Fruit fly (Drosophila melanogaster): ENCODE results near the gene atk.

atk gene

DNA sequence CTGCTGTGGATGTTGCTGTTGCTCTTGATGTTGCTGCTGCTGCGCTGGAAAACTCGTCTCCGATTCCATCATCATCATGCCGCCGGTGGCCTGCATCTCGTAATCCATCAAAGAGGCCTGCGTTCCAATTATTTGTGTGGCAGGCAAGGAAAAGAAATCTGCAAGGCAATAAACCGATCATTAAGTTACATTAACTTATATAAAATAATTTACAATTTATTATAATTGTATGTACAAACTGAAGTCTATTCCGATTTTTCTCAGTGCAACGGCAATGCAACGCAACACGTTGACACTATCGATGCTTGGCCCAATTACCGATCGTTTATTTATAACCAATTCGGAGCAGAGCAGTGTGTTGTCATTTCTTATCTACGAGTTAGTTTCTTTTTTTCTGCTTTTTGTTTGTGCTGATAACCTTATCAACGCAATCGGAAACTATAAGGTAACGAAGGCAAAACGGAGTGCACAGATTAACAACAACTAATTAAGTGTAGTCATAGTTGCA, 6.4 kb upstream of the atk start (continued):
- TF ChIP-seq sug (tag; optimal IDR thresholded peaks at IDR 0.05) (peak; percentile 67), CG11456 (GFP tag; IDR thresholded peaks at IDR 0.05) (no peak), zf30C (GFP tag; optimal IDR thresholded peaks at IDR 0.05) (peak; percentile 77), CG4617 (GFP tag; optimal IDR thresholded peaks at IDR 0.05; ENCODE audit: borderline replicate concordance) (no peak), CG9437 (GFP tag; optimal IDR thresholded peaks at IDR 0.05) (no peak), crc (GFP tag; optimal IDR thresholded peaks at IDR 0.05) (no peak), CG17612 (GFP tag; IDR thresholded peaks at IDR 0.05) (no peak), CG18262 (tag; optimal IDR thresholded peaks at IDR 0.05) (peak; percentile 47), CG6175 (GFP tag; IDR thresholded peaks at IDR 0.05) (no peak), exex (tag; optimal IDR thresholded peaks at IDR 0.05) (peak; percentile 89), CG8281 (tag; optimal IDR thresholded peaks at IDR 0.05) (peak; percentile 19), slp2 (GFP tag; optimal IDR thresholded peaks at IDR 0.05) (no peak), pnt (GFP tag; optimal IDR thresholded peaks at IDR 0.05) (no peak), zen2 (GFP tag; IDR thresholded peaks at IDR 0.05; ENCODE audit: partially characterized antibody) (no peak), CG6654 (GFP tag; optimal IDR thresholded peaks at IDR 0.05) (peak; percentile 15), Chrac-16 (GFP tag; optimal IDR thresholded peaks at IDR 0.05) (no peak), CG7372 (GFP tag; IDR thresholded peaks at IDR 0.05) (peak; percentile 7; the same call in 1 of the 2 replicates), CG10462 (GFP tag; optimal IDR thresholded peaks at IDR 0.05) (no peak), tio (GFP tag; optimal IDR thresholded peaks at IDR 0.05) (peak; percentile 3), Myb (GFP tag; optimal IDR thresholded peaks at IDR 0.05) (no peak), maf-S (GFP tag; optimal IDR thresholded peaks at IDR 0.05) (no peak), CG15601 (tag; optimal IDR thresholded peaks at IDR 0.05) (no peak), repo (GFP tag; optimal IDR thresholded peaks at IDR 0.05) (no peak), pzg (GFP tag; optimal IDR thresholded peaks at IDR 0.05) (no peak), CG9215 (GFP tag; IDR thresholded peaks at IDR 0.05) (no peak), stwl (tag; optimal IDR thresholded peaks at IDR 0.05) (no peak), dimm (GFP tag; IDR thresholded peaks at IDR 0.05) (no peak), ftz-f1 (GFP tag; optimal IDR thresholded peaks at IDR 0.05) (no peak), gce (GFP tag; IDR thresholded peaks at IDR 0.05) (peak; percentile 59; the same call in 1 of the 3 replicates), lmd (GFP tag; IDR thresholded peaks at IDR 0.05) (peak; percentile 45), CG1603 (tag; optimal IDR thresholded peaks at IDR 0.05) (peak; percentile 67), Dref (GFP tag; IDR thresholded peaks at IDR 0.05) (no peak), Sox102F (GFP tag; optimal IDR thresholded peaks at IDR 0.05) (peak; percentile 67), ssp (GFP tag; IDR thresholded peaks at IDR 0.05) (peak; percentile 20; the same call in 1 of the 2 replicates), Dip3 (GFP tag; optimal IDR thresholded peaks at IDR 0.05) (no peak), GATAe (GFP tag; conservative IDR thresholded peaks at IDR 0.05) (0 out of 2 replicates have a peak, but pooled peaks have one; percentile 21), kay (GFP tag; optimal IDR thresholded peaks at IDR 0.05) (no peak), Sox100B (GFP tag; optimal IDR thresholded peaks at IDR 0.05) (peak; percentile 44), CG10654 (GFP tag; optimal IDR thresholded peaks at IDR 0.05) (peak; percentile 29), p53 (GFP tag; optimal IDR thresholded peaks at IDR 0.05) (no peak), ab (GFP tag; optimal IDR thresholded peaks at IDR 0.05) (no peak), Rfx (GFP tag; IDR thresholded peaks at IDR 0.05) (peak; percentile 49; the same call in 1 of the 2 replicates), Bgb (GFP tag; IDR thresholded peaks at IDR 0.05; ENCODE audit: partially characterized antibody) (no peak), wdn (GFP tag; IDR thresholded peaks at IDR 0.05) (no peak), CG2116 (GFP tag; optimal IDR thresholded peaks at IDR 0.05) (peak; percentile 16), amos (GFP tag; IDR thresholded peaks at IDR 0.05; ENCODE audit: partially characterized antibody) (no peak), sim (GFP tag; IDR thresholded peaks at IDR 0.05) (peak; percentile 51; the same call in 1 of the 2 replicates), CG12219 (GFP tag; optimal IDR thresholded peaks at IDR 0.05) (peak; percentile 53), CG18599 (GFP tag; optimal IDR thresholded peaks at IDR 0.05) (peak; percentile 41), Hmr (GFP tag; optimal IDR thresholded peaks at IDR 0.05) (peak; percentile 42), CG6272 (GFP tag; IDR thresholded peaks at IDR 0.05) (no peak)
